Fruit fly (Drosophila melanogaster): ENCODE results near the gene COX4.

DNA sequence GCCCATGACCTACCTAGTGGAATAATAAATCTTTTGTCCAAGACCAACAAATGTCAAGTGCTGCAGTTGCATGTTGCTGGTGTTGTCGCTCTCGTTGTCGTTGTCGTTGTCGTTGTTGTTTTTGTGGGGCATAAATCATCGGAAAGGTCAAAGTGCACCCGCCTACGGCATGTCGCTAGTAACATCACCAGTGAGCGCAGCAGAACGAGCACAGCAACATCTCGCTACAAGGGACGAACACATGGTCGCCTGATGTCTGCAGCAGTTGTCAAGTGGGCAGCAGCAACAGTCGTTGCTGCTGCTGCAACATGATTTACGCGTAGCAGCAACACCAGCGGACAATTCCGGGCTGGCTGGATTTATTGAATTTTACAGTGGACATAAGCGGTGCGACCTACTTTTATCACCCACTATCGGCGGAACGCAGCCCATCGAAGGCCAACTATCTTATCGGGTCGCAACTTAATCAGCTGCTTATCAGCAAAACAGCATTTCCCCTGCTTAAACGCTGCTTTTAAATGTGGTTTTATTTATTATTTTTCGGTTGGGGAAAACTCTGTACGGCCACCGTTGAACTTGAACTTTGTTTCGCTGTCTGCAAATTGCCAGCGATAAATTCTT, 6.9 kb upstream of the COX4 start:
- TF ChIP-seq CG8478 (optimal IDR thresholded peaks at IDR 0.05), result no peak
- no peak for TF ChIP-seq psq (optimal IDR thresholded peaks at IDR 0.05)
- no peak for TF ChIP-seq pan (optimal IDR thresholded peaks at IDR 0.05)
- TF ChIP-seq EcR (GFP tag; optimal IDR thresholded peaks at IDR 0.05), result no peak

Measured in whole organism.